Fruit fly (Drosophila melanogaster) whole organism, embryonic: ENCODE data around the gene CG17801.

Experiments used
- Awh ChIP-seq: fragments of 200-800 bp; sonication (Bioruptor generic); IDR thresholded peaks from 2 replicates; pipeline ENCODE4, ENCODE4 v1.3.6; 2022; ENCODE audit warnings: missing biosample characterization, missing genetic modification characterization
- B-H2 ChIP-seq: fragments of 200-800 bp; sonication (Bioruptor generic); optimal IDR thresholded peaks from 2 replicates; lab custom pipeline; 2018; ENCODE audit warnings: missing biosample characterization, mild to moderate bottlenecking, missing genetic modification characterization
- CG11093 ChIP-seq: fragments of 200-800 bp; sonication (Bioruptor generic); IDR thresholded peaks from 3 replicates; pipeline ENCODE4 v1.3.6; 2022; ENCODE audit warnings: missing biosample characterization, missing genetic modification characterization
- CG11504 ChIP-seq: fragments of 200-800 bp; sonication (Bioruptor generic); optimal IDR thresholded peaks from 3 replicates; lab custom pipeline; 2019; ENCODE audit warnings: missing biosample characterization, mild to moderate bottlenecking, missing genetic modification characterization, moderate library complexity
- CG13287 ChIP-seq: fragments of 200-800 bp; sonication (Bioruptor generic); IDR thresholded peaks from 2 replicates; pipeline ENCODE4 v1.3.6; 2022; ENCODE audit warnings: missing biosample characterization, missing genetic modification characterization; ENCODE audit not compliant: partially characterized antibody
- CG14667 ChIP-seq: fragments of 200-800 bp; sonication (Bioruptor generic); IDR thresholded peaks from 2 replicates; pipeline ENCODE4 v1.3.6; 2022; ENCODE audit warnings: missing biosample characterization, missing genetic modification characterization
- CG14710 ChIP-seq: fragments of 200-800 bp; sonication (Bioruptor generic); optimal IDR thresholded peaks from 3 replicates; lab custom pipeline; 2019; ENCODE audit warnings: missing biosample characterization, mild to moderate bottlenecking, missing genetic modification characterization, moderate library complexity
- CG14860 ChIP-seq: fragments of 200-800 bp; sonication (Bioruptor generic); IDR thresholded peaks from 3 replicates; pipeline ENCODE4 v1.3.6; 2022; ENCODE audit warnings: missing biosample characterization, missing genetic modification characterization; ENCODE audit not compliant: partially characterized antibody
- CG1603 ChIP-seq: fragments of 200-800 bp; sonication (Bioruptor generic); optimal IDR thresholded peaks from 2 replicates; lab custom pipeline; 2019; ENCODE audit warnings: missing biosample characterization, mild to moderate bottlenecking, missing genetic modification characterization, moderate library complexity
- CG17361 ChIP-seq: fragments of 200-800 bp; sonication (Bioruptor generic); IDR thresholded peaks from 3 replicates; pipeline ENCODE4 v1.3.6; 2022; ENCODE audit warnings: missing biosample characterization, missing genetic modification characterization
- CG17829 ChIP-seq: fragments of 200-800 bp; optimal IDR thresholded peaks from 2 replicates; lab custom pipeline; 2019; ENCODE audit warnings: missing biosample characterization, mild to moderate bottlenecking, missing genetic modification characterization, moderate library complexity
- CG33557 ChIP-seq: fragments of 200-800 bp; sonication (Bioruptor generic); optimal IDR thresholded peaks from 2 replicates; lab custom pipeline; 2019; ENCODE audit warnings: missing biosample characterization, mild to moderate bottlenecking, missing genetic modification characterization, moderate library complexity
- CG3847 ChIP-seq: fragments of 200-800 bp; sonication (Bioruptor generic); IDR thresholded peaks from 2 replicates; pipeline ENCODE4 v1.3.6; 2022; ENCODE audit warnings: missing biosample characterization, missing genetic modification characterization
- CG4424 ChIP-seq: fragments of 200-800 bp; sonication (Bioruptor generic); optimal IDR thresholded peaks from 3 replicates; lab custom pipeline; 2016; ENCODE audit warnings: missing biosample characterization, missing genetic modification characterization
- CG4730 ChIP-seq: fragments of 200-800 bp; sonication (Bioruptor generic); IDR thresholded peaks from 2 replicates; pipeline ENCODE4 v1.3.6; 2022; ENCODE audit warnings: missing biosample characterization, missing genetic modification characterization
- CG6813 ChIP-seq: fragments of 200-800 bp; sonication (Bioruptor generic); optimal IDR thresholded peaks from 2 replicates; lab custom pipeline; 2017; ENCODE audit warnings: missing biosample characterization, missing genetic modification characterization, mild to moderate bottlenecking, moderate library complexity, missing genetic modification reagents
- CG7357 ChIP-seq: fragments of 200-800 bp; sonication (Bioruptor generic); IDR thresholded peaks from 3 replicates; pipeline ENCODE4 v1.3.6; 2022; ENCODE audit warnings: missing biosample characterization, missing genetic modification characterization
- CG7556 ChIP-seq: fragments of 200-800 bp; sonication (Bioruptor generic); optimal IDR thresholded peaks from 2 replicates; lab custom pipeline; 2017; ENCODE audit warnings: missing biosample characterization, mild to moderate bottlenecking, missing genetic modification characterization
- CG9876 ChIP-seq: fragments of 200-800 bp; sonication (Bioruptor generic); optimal IDR thresholded peaks from 2 replicates; lab custom pipeline; 2016; ENCODE audit warnings: missing biosample characterization, missing genetic modification characterization
- D19A ChIP-seq: fragments of 200-800 bp; optimal IDR thresholded peaks from 3 replicates; lab custom pipeline; 2019; ENCODE audit warnings: missing biosample characterization, mild to moderate bottlenecking, missing genetic modification characterization, moderate library complexity
- Dek ChIP-seq: fragments of 200-800 bp; sonication (Bioruptor generic); optimal IDR thresholded peaks from 3 replicates; lab custom pipeline; 2019; ENCODE audit warnings: missing biosample characterization, mild to moderate bottlenecking, missing genetic modification characterization, moderate library complexity
- Dip3 ChIP-seq: fragments of 200-800 bp; sonication (Bioruptor generic); optimal IDR thresholded peaks from 3 replicates; lab custom pipeline; 2016; ENCODE audit warnings: missing biosample characterization, missing genetic modification characterization
- Elba2 ChIP-seq: fragments of 200-800 bp; sonication (Bioruptor generic); optimal IDR thresholded peaks from 3 replicates; lab custom pipeline; 2016; ENCODE audit warnings: missing biosample characterization, missing genetic modification characterization
- GATAe ChIP-seq: fragments of 200-800 bp; sonication (Bioruptor generic); conservative IDR thresholded peaks from 2 replicates; pipeline ENCODE4 v1.3.6; 2022; ENCODE audit warnings: missing biosample characterization, missing genetic modification characterization
- HLHmδ ChIP-seq: fragments of 200-800 bp; sonication (Bioruptor generic); optimal IDR thresholded peaks from 2 replicates; lab custom pipeline; 2018; ENCODE audit warnings: missing biosample characterization, mild to moderate bottlenecking, missing genetic modification characterization, moderate library complexity
- MESR4 ChIP-seq: fragments of 200-800 bp; sonication (Bioruptor generic); optimal IDR thresholded peaks from 2 replicates; lab custom pipeline; 2018; ENCODE audit warnings: missing biosample characterization, mild to moderate bottlenecking, missing genetic modification characterization, moderate library complexity
- NFAT ChIP-seq: fragments of 200-800 bp; sonication (Bioruptor generic); IDR thresholded peaks from 2 replicates; pipeline ENCODE4 v1.3.6; 2022; ENCODE audit warnings: missing biosample characterization, missing genetic modification characterization
- NK7.1 ChIP-seq: fragments of 200-800 bp; sonication (Bioruptor generic); optimal IDR thresholded peaks from 3 replicates; lab custom pipeline; 2016; ENCODE audit warnings: missing biosample characterization, missing genetic modification characterization
- Nf-YA ChIP-seq: fragments of 200-800 bp; sonication (Bioruptor generic); IDR thresholded peaks from 2 replicates; pipeline ENCODE4 v1.3.6; 2022; ENCODE audit warnings: missing biosample characterization, missing genetic modification characterization
- Nf-YB ChIP-seq: fragments of 200-800 bp; sonication (Bioruptor generic); optimal IDR thresholded peaks from 3 replicates; lab custom pipeline; 2019; ENCODE audit warnings: missing biosample characterization, mild to moderate bottlenecking, missing genetic modification characterization, moderate library complexity
- NfI ChIP-seq: fragments of 200-800 bp; sonication (Bioruptor generic); optimal IDR thresholded peaks from 3 replicates; lab custom pipeline; 2018; ENCODE audit warnings: missing biosample characterization, mild to moderate bottlenecking, missing genetic modification characterization, moderate library complexity
- TFAM ChIP-seq: fragments of 200-800 bp; sonication (Bioruptor generic); optimal IDR thresholded peaks from 2 replicates; lab custom pipeline; 2017; ENCODE audit warnings: missing biosample characterization, missing genetic modification characterization, inconsistent platforms
- Vsx1 ChIP-seq: fragments of 200-800 bp; sonication (Bioruptor generic); optimal IDR thresholded peaks from 2 replicates; lab custom pipeline; 2017; ENCODE audit warnings: missing biosample characterization, mild to moderate bottlenecking, missing genetic modification characterization, missing genetic modification reagents
- ap ChIP-seq: fragments of 200-800 bp; sonication (Bioruptor generic); IDR thresholded peaks from 2 replicates; pipeline ENCODE4 v1.3.6; 2022; ENCODE audit warnings: missing biosample characterization, missing genetic modification characterization
- bsh ChIP-seq, 2 experiments: fragments of 200-800 bp; sonication (Bioruptor generic); optimal IDR thresholded peaks; 2 replicates each; lab custom pipeline; 2017 to 2018; ENCODE audit warnings: mild to moderate bottlenecking in 2 of 2, missing biosample characterization in 2 of 2, missing genetic modification characterization in 2 of 2, moderate library complexity in 1 of 2
- cad ChIP-seq: fragments of >200 bp; optimal IDR thresholded peaks from 2 replicates; lab custom pipeline; 2017; ENCODE audit warnings: missing biosample characterization, missing genetic modification characterization
- crol ChIP-seq: fragments of 200-800 bp; sonication (Bioruptor generic); IDR thresholded peaks from 2 replicates; pipeline ENCODE4 v1.3.6; 2022; ENCODE audit warnings: missing biosample characterization, missing genetic modification characterization
- fd3F ChIP-seq: fragments of 200-800 bp; sonication (Bioruptor generic); optimal IDR thresholded peaks from 2 replicates; lab custom pipeline; 2018; ENCODE audit warnings: missing biosample characterization, mild to moderate bottlenecking, missing genetic modification characterization, moderate library complexity
- ftz-f1 ChIP-seq: fragments of 200-800 bp; sonication (Bioruptor generic); optimal IDR thresholded peaks from 2 replicates; lab custom pipeline; 2016; ENCODE audit warnings: missing biosample characterization, missing genetic modification characterization
- gce ChIP-seq: fragments of 200-800 bp; sonication (Bioruptor generic); IDR thresholded peaks from 3 replicates; pipeline ENCODE4 v1.3.6; 2022; ENCODE audit warnings: missing biosample characterization, missing genetic modification characterization
- klu ChIP-seq: fragments of 200-800 bp; sonication (Bioruptor generic); IDR thresholded peaks from 2 replicates; pipeline ENCODE4 v1.3.6; 2022; ENCODE audit warnings: missing biosample characterization, missing genetic modification characterization
- prd ChIP-seq, 3 experiments: fragments of >200 bp in 2 of 3; fragments of 200-800 bp in 1 of 3; sonication (Bioruptor generic) in 1 of 3; optimal IDR thresholded peaks in 2 of 3; IDR thresholded peaks in 1 of 3; 2 replicates in 2 of 3; 3 replicates in 1 of 3; pipeline versions ENCODE4 v1.3.6 to Lab custom; 2017 to 2022; ENCODE audit warnings: missing biosample characterization in 1 of 3, missing genetic modification characterization in 1 of 3
- ro ChIP-seq: fragments of 200-800 bp; sonication (Bioruptor generic); IDR thresholded peaks from 2 replicates; pipeline ENCODE4 v1.3.6; 2022; ENCODE audit warnings: missing biosample characterization, missing genetic modification characterization
- sens ChIP-seq: fragments of 200-800 bp; sonication (Bioruptor generic); peaks from one replicate; lab custom pipeline; 2016; ENCODE audit warnings: missing biosample characterization, missing genetic modification characterization
- sisA ChIP-seq: fragments of 200-800 bp; sonication (Bioruptor generic); IDR thresholded peaks from 2 replicates; pipeline ENCODE4 v1.3.6; 2022; ENCODE audit warnings: missing biosample characterization, missing genetic modification characterization
- ssp ChIP-seq: fragments of 200-800 bp; sonication (Bioruptor generic); IDR thresholded peaks from 2 replicates; pipeline ENCODE4 v1.3.6; 2022; ENCODE audit warnings: missing biosample characterization, missing genetic modification characterization
- sug ChIP-seq: fragments of 200-800 bp; optimal IDR thresholded peaks from 2 replicates; lab custom pipeline; 2019; ENCODE audit warnings: missing biosample characterization, mild to moderate bottlenecking, missing genetic modification characterization, moderate library complexity
- trem ChIP-seq: fragments of 200-800 bp; optimal IDR thresholded peaks from 3 replicates; lab custom pipeline; 2019; ENCODE audit warnings: missing biosample characterization, mild to moderate bottlenecking, missing genetic modification characterization, moderate library complexity
- twi ChIP-seq: fragments of 200-800 bp; optimal IDR thresholded peaks from 2 replicates; lab custom pipeline; 2019; ENCODE audit warnings: missing biosample characterization, mild to moderate bottlenecking, missing genetic modification characterization, moderate library complexity
- vfl ChIP-seq: fragments of 200-800 bp; sonication (Bioruptor generic); optimal IDR thresholded peaks from 2 replicates; lab custom pipeline; 2016; ENCODE audit warnings: missing biosample characterization, missing genetic modification characterization

CG17801 gene

dm6 chr3R:17814191-17814923 lies 7.5 kb upstream of the CG17801 start (continued):
- TF ChIP-seq Dip3 (no peak), Vsx1 (GFP tag; lab: Kevin White, UChicago) (no peak), CG33557 (GFP tag; lab: Kevin White, UChicago) (no peak), CG17361 (GFP tag; lab: Robert Waterston, UW) (peak; percentile 64), trem (tag; lab: Kevin White, UChicago) (no peak), NK7.1 (GFP tag; lab: Kevin White, UChicago) (no peak), crol (GFP tag; lab: Robert Waterston, UW) (peak; percentile 52), CG4424 (peak; percentile 23), twi (tag; lab: Kevin White, UChicago) (peak; percentile 96), NfI (GFP tag; lab: Kevin White, UChicago) (no peak), CG6813 (no peak), fd3F (GFP tag; lab: Kevin White, UChicago) (no peak), prd (optimal IDR thresholded peaks at IDR 0.05; lab: Kevin White, UChicago) (no peak), prd (GFP tag; IDR thresholded peaks at IDR 0.05; lab: Robert Waterston, UW) (peak; percentile 25; the same call in 1 of the 3 replicates), MESR4 (GFP tag; lab: Kevin White, UChicago) (no peak), CG11093 (GFP tag; lab: Robert Waterston, UW) (no peak), D19A (peak; percentile 31), CG14860 (GFP tag; lab: Robert Waterston, UW) (no peak), vfl (no peak), TFAM (GFP tag; lab: Kevin White, UChicago) (no peak), CG1603 (no peak), Nf-YA (GFP tag; lab: Robert Waterston, UW) (no peak), sens (GFP tag; lab: Kevin White, UChicago) (peak; percentile 72), gce (no peak), CG7556 (GFP tag; lab: Kevin White, UChicago) (peak; percentile 15), ro (no peak), ssp (no peak), Elba2 (GFP tag; lab: Kevin White, UChicago) (no peak), CG13287 (no peak), NFAT (no peak), CG14710 (peak; percentile 34), ftz-f1 (GFP tag; lab: Kevin White, UChicago) (no peak), CG11504 (tag; lab: Kevin White, UChicago) (peak; percentile 8), CG14667 (GFP tag; lab: Robert Waterston, UW) (no peak), sisA (GFP tag; lab: Robert Waterston, UW) (no peak), HLHmδ (peak; percentile 30), CG17829 (tag; lab: Kevin White, UChicago) (peak; percentile 50), bsh (GFP tag; optimal IDR thresholded peaks at IDR 0.05; lab: Kevin White, UChicago) (peak in 1 of 2 experiments; percentile 33), CG7357 (GFP tag; lab: Robert Waterston, UW) (no peak; the same call in 2 of the 3 replicates), cad (no peak), Awh (GFP tag; lab: Robert Waterston, UW) (no peak), Nf-YB (GFP tag; lab: Kevin White, UChicago) (no peak), CG9876 (GFP tag; lab: Kevin White, UChicago) (no peak), CG3847 (GFP tag; lab: Robert Waterston, UW) (no peak), Dek (tag; lab: Kevin White, UChicago) (no peak), GATAe (no peak), sug (tag; lab: Kevin White, UChicago) (no peak), klu (GFP tag; lab: Robert Waterston, UW) (no peak), B-H2 (GFP tag; lab: Kevin White, UChicago) (no peak), CG4730 (GFP tag; lab: Robert Waterston, UW) (no peak), ap (GFP tag; lab: Robert Waterston, UW) (no peak)
